Worm (Caenorhabditis elegans) whole organism, early embryonic: Measurements from ENCODE around the gene pxl-1.

Experiments used
- F13C5.2 ChIP-seq: sonication (generic microtip); optimal IDR thresholded peaks from 2 replicates; lab custom pipeline; 2017; ENCODE audit warnings: mild to moderate bottlenecking, missing genetic modification characterization, inconsistent platforms, missing compliant biosample characterization
- ama-1 ChIP-seq: fragments of 150-350 bp; optimal IDR thresholded peaks from 2 replicates; lab custom pipeline; 2014
- tbx-11 ChIP-seq: fragments of 200-800 bp; sonication (Bioruptor generic); IDR thresholded peaks from 2 replicates; pipeline ENCODE4 v1.3.6; 2022; ENCODE audit warnings: missing genetic modification characterization, missing compliant biosample characterization

- TF ChIP-seq ama-1 (lab: Kevin White, UChicago) (no peak), F13C5.2 (tag; lab: Kevin White, UChicago) (no peak), tbx-11 (no peak)
Observed at ce11 chrIII:5846412-5846811, 49.4 kb downstream of the pxl-1 start.
